Worm (Caenorhabditis elegans): Measurements from ENCODE around the gene clec-67.

DNA sequence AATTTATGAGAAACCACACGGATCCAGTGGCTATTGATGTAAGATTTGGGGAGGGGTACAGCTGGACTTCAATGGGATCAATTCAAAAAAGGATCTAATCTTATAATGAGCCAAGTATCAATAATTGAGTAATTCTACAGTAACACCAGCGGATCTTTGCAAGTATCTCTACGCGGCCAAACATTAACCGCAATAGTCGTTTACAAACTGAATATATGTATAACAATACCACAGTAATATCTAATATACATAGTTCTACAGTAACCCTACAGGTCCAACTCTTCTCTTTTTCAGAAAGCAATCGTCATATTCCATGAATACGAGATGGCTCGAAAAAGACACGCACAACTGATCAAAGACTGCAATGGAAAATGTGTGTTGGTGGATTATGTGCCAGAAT is 29.9 kb upstream of the clec-67 start, which contains the start of gene F56D6.9:
- TF ChIP-seq ztf-18 (tag; optimal IDR thresholded peaks at IDR 0.05) (no peak), efl-1 (GFP tag; optimal IDR thresholded peaks at IDR 0.05) (no peak), unc-62 (GFP tag; optimal IDR thresholded peaks at IDR 0.05) (no peak), akir-1 (GFP tag; optimal IDR thresholded peaks at IDR 0.05) (no peak), hmg-1.2 (GFP tag; IDR thresholded peaks at IDR 0.05) (no peak), ama-1 (optimal IDR thresholded peaks at IDR 0.05) (no peak), ama-1 (GFP tag; optimal IDR thresholded peaks at IDR 0.05) (no peak), nfya-1 (tag; optimal IDR thresholded peaks at IDR 0.05; ENCODE audit: borderline replicate concordance, insufficient read depth) (no peak), F39B2.1 (GFP tag; IDR thresholded peaks at IDR 0.05) (no peak), ceh-58 (GFP tag; IDR thresholded peaks at IDR 0.05) (no peak), sea-2 (GFP tag; IDR thresholded peaks at IDR 0.05) (no peak), egl-18 (GFP tag; IDR thresholded peaks at IDR 0.05) (no peak), dpl-1 (GFP tag; optimal IDR thresholded peaks at IDR 0.05) (no peak), pha-4 (tag; optimal IDR thresholded peaks at IDR 0.05) (no peak), F49E8.2 (tag; optimal IDR thresholded peaks at IDR 0.05; ENCODE audit: insufficient read depth) (no peak)
